Worm (Caenorhabditis elegans): ENCODE data around the gene C07E3.8.

ce11 chrII:10384680-10385383 lies 32.8 kb downstream of the C07E3.8 start, which contains the start of gene ztf-27:
- TF ChIP-seq med-1 (GFP tag; optimal IDR thresholded peaks at IDR 0.05; ENCODE audit: insufficient read depth), result no peak
- TF ChIP-seq flt-1 (GFP tag; IDR thresholded peaks at IDR 0.05), result no peak
- no peak for TF ChIP-seq ref-1 (GFP tag; conservative IDR thresholded peaks at IDR 0.05)
- no peak for TF ChIP-seq cog-1 (tag; optimal IDR thresholded peaks at IDR 0.05)

Measured in whole organism, midembryonic.